Worm (Caenorhabditis elegans) whole organism, L2 larva: Measurements from ENCODE around the gene sul-3.

Source experiments
- C34F6.9 ChIP-seq: fragments of 150-350 bp; optimal IDR thresholded peaks from 2 replicates; lab custom pipeline; 2014; ENCODE audit warnings: missing biosample characterization, missing genetic modification characterization
- F13H6.1 ChIP-seq: sonication (generic microtip); optimal IDR thresholded peaks from 2 replicates; lab custom pipeline; 2016; ENCODE audit warnings: missing genetic modification characterization, missing compliant biosample characterization
- R02D3.7 ChIP-seq: fragments of 150-350 bp; optimal IDR thresholded peaks from 2 replicates; lab custom pipeline; 2014; ENCODE audit warnings: missing biosample characterization, missing genetic modification characterization
- Y55F3AM.14 ChIP-seq: fragments of 200-800 bp; sonication (Bioruptor generic); optimal IDR thresholded peaks from 2 replicates; lab custom pipeline; 2018; ENCODE audit warnings: mild to moderate bottlenecking, missing genetic modification characterization, missing compliant biosample characterization
- ZK546.5 ChIP-seq: sonication (generic microtip); optimal IDR thresholded peaks from 2 replicates; lab custom pipeline; 2017; ENCODE audit warnings: missing biosample characterization, missing genetic modification characterization
- alr-1 ChIP-seq: fragments of 150-350 bp; optimal IDR thresholded peaks from 2 replicates; lab custom pipeline; 2014; ENCODE audit warnings: missing biosample characterization, missing genetic modification characterization
- aly-2 ChIP-seq: fragments of 150-350 bp; optimal IDR thresholded peaks from 2 replicates; lab custom pipeline; 2014; ENCODE audit warnings: missing biosample characterization, missing genetic modification characterization
- ama-1 ChIP-seq: fragments of 150-350 bp; optimal IDR thresholded peaks from 2 replicates; lab custom pipeline; 2018; ENCODE audit warnings: inconsistent platforms
- blmp-1 ChIP-seq: sonication (generic microtip); optimal IDR thresholded peaks from 2 replicates; lab custom pipeline; 2017; ENCODE audit warnings: missing genetic modification characterization, mild to moderate bottlenecking, missing compliant biosample characterization, antibody characterized with exemption, moderate library complexity; ENCODE audit not compliant: insufficient read depth
- ceh-16 ChIP-seq: fragments of 150-350 bp; optimal IDR thresholded peaks from 2 replicates; lab custom pipeline; 2014; ENCODE audit warnings: missing biosample characterization, missing genetic modification characterization
- ceh-82 ChIP-seq: fragments of 150-350 bp; optimal IDR thresholded peaks from 2 replicates; lab custom pipeline; 2014; ENCODE audit warnings: missing biosample characterization, missing genetic modification characterization
- crh-2 ChIP-seq: sonication (generic microtip); optimal IDR thresholded peaks from 2 replicates; lab custom pipeline; 2017; ENCODE audit warnings: missing biosample characterization, missing genetic modification characterization
- dmd-4 ChIP-seq: sonication (generic microtip); optimal IDR thresholded peaks from 2 replicates; lab custom pipeline; 2017; ENCODE audit warnings: missing biosample characterization, missing genetic modification characterization
- egl-27 ChIP-seq: sonication (generic microtip); optimal IDR thresholded peaks from 3 replicates; lab custom pipeline; 2017; ENCODE audit warnings: missing biosample characterization, missing genetic modification reagents, missing genetic modification characterization
- elt-1 ChIP-seq: fragments of 150-350 bp; optimal IDR thresholded peaks from 2 replicates; lab custom pipeline; 2014; ENCODE audit warnings: missing biosample characterization, missing genetic modification characterization
- elt-3 ChIP-seq: sonication (generic microtip); optimal IDR thresholded peaks from 2 replicates; lab custom pipeline; 2017; ENCODE audit warnings: missing biosample characterization, missing genetic modification characterization
- fos-1 ChIP-seq: fragments of 150-350 bp; optimal IDR thresholded peaks from 2 replicates; lab custom pipeline; 2014; ENCODE audit warnings: missing biosample characterization, missing genetic modification characterization
- gmeb-1 ChIP-seq: fragments of 150-350 bp; optimal IDR thresholded peaks from 2 replicates; lab custom pipeline; 2014; ENCODE audit warnings: missing biosample characterization, missing genetic modification characterization
- lin-11 ChIP-seq: fragments of 150-350 bp; sonication (generic microtip); optimal IDR thresholded peaks from 2 replicates; lab custom pipeline; 2014; ENCODE audit warnings: missing biosample characterization, missing genetic modification characterization, inconsistent platforms, mixed read lengths
- lin-13 ChIP-seq: fragments of 150-350 bp; optimal IDR thresholded peaks from 2 replicates; lab custom pipeline; 2014; ENCODE audit warnings: missing biosample characterization, missing genetic modification reagents, missing genetic modification characterization
- lin-39 ChIP-seq: fragments of 150-350 bp; optimal IDR thresholded peaks from 2 replicates; lab custom pipeline; 2014; ENCODE audit warnings: missing biosample characterization, missing genetic modification reagents, missing genetic modification characterization
- lsy-2 ChIP-seq, 2 experiments: fragments of 150-350 bp in 1 of 2; sonication (generic microtip) in 1 of 2; optimal IDR thresholded peaks; 2 replicates each; lab custom pipeline; 2014 to 2017; ENCODE audit warnings: missing biosample characterization in 2 of 2, missing genetic modification characterization in 2 of 2
- mab-5 ChIP-seq: fragments of 150-350 bp; optimal IDR thresholded peaks from 2 replicates; lab custom pipeline; 2014; ENCODE audit warnings: missing biosample characterization, missing genetic modification characterization
- mbf-1 ChIP-seq: sonication (generic microtip); optimal IDR thresholded peaks from 2 replicates; lab custom pipeline; 2017; ENCODE audit warnings: missing biosample characterization, missing genetic modification characterization
- mdl-1 ChIP-seq, 2 experiments: fragments of 150-350 bp in 1 of 2; sonication (generic microtip) in 1 of 2; optimal IDR thresholded peaks; 2 replicates each; lab custom pipeline; 2017; ENCODE audit warnings: missing biosample characterization in 2 of 2, missing genetic modification characterization in 2 of 2
- nhr-10 ChIP-seq: sonication (generic microtip); optimal IDR thresholded peaks from 2 replicates; lab custom pipeline; 2017; ENCODE audit warnings: missing biosample characterization, missing genetic modification characterization
- nhr-11 ChIP-seq: fragments of 150-350 bp; optimal IDR thresholded peaks from 2 replicates; lab custom pipeline; 2014; ENCODE audit warnings: missing biosample characterization, missing genetic modification characterization
- nhr-12 ChIP-seq: fragments of 150-350 bp; optimal IDR thresholded peaks from 2 replicates; lab custom pipeline; 2014; ENCODE audit warnings: missing biosample characterization, missing genetic modification characterization
- nhr-129 ChIP-seq: fragments of 150-350 bp; optimal IDR thresholded peaks from 2 replicates; lab custom pipeline; 2014; ENCODE audit warnings: missing biosample characterization, missing genetic modification characterization
- nhr-21 ChIP-seq: fragments of 150-350 bp; optimal IDR thresholded peaks from 2 replicates; lab custom pipeline; 2014; ENCODE audit warnings: missing biosample characterization, missing genetic modification characterization
- nhr-23 ChIP-seq: fragments of 150-350 bp; optimal IDR thresholded peaks from 2 replicates; lab custom pipeline; 2014; ENCODE audit warnings: missing biosample characterization, missing genetic modification reagents, missing genetic modification characterization
- nhr-237 ChIP-seq: fragments of 150-350 bp; optimal IDR thresholded peaks from 2 replicates; lab custom pipeline; 2014; ENCODE audit warnings: missing biosample characterization, missing genetic modification characterization
- nhr-25 ChIP-seq: fragments of 150-350 bp; sonication (generic microtip); optimal IDR thresholded peaks from 3 replicates; lab custom pipeline; 2014; ENCODE audit warnings: missing biosample characterization, missing genetic modification characterization
- nhr-6 ChIP-seq: fragments of 150-350 bp; optimal IDR thresholded peaks from 2 replicates; lab custom pipeline; 2014; ENCODE audit warnings: missing biosample characterization, missing genetic modification characterization
- nhr-77 ChIP-seq: fragments of 150-350 bp; optimal IDR thresholded peaks from 2 replicates; lab custom pipeline; 2014; ENCODE audit warnings: missing biosample characterization, missing genetic modification characterization
- peb-1 ChIP-seq: fragments of 150-350 bp; optimal IDR thresholded peaks from 2 replicates; lab custom pipeline; 2014; ENCODE audit warnings: missing biosample characterization, missing genetic modification characterization
- sem-4 ChIP-seq: fragments of 150-350 bp; optimal IDR thresholded peaks from 2 replicates; lab custom pipeline; 2014; ENCODE audit warnings: missing biosample characterization, missing genetic modification reagents, missing genetic modification characterization
- skn-1 ChIP-seq: sonication (generic microtip); optimal IDR thresholded peaks from 2 replicates; lab custom pipeline; 2017; ENCODE audit warnings: missing biosample characterization, missing genetic modification characterization
- sma-3 ChIP-seq: sonication (generic microtip); optimal IDR thresholded peaks from 2 replicates; lab custom pipeline; 2016; ENCODE audit warnings: missing genetic modification reagents, missing genetic modification characterization, missing compliant biosample characterization
- sma-9 ChIP-seq, 2 experiments: fragments of 150-350 bp in 1 of 2; sonication (generic microtip) in 1 of 2; optimal IDR thresholded peaks; 2 replicates each; lab custom pipeline; 2014 to 2016; ENCODE audit warnings: missing genetic modification characterization in 2 of 2, mild to moderate bottlenecking in 1 of 2, missing biosample characterization in 1 of 2, missing compliant biosample characterization in 1 of 2, missing genetic modification reagents in 1 of 2, moderate library complexity in 1 of 2
- snpc-4 ChIP-seq: fragments of 150-350 bp; optimal IDR thresholded peaks from 2 replicates; lab custom pipeline; 2014; ENCODE audit warnings: missing biosample characterization, missing genetic modification characterization
- unc-39 ChIP-seq: fragments of 150-350 bp; optimal IDR thresholded peaks from 2 replicates; lab custom pipeline; 2014; ENCODE audit warnings: missing biosample characterization, missing genetic modification characterization
- unc-55 ChIP-seq: fragments of 150-350 bp; sonication (generic microtip); optimal IDR thresholded peaks from 3 replicates; lab custom pipeline; 2014; ENCODE audit warnings: missing biosample characterization, missing genetic modification reagents, missing genetic modification characterization
- unc-62 ChIP-seq: fragments of 150-350 bp; optimal IDR thresholded peaks from 2 replicates; lab custom pipeline; 2014; ENCODE audit warnings: missing biosample characterization, missing genetic modification reagents, missing genetic modification characterization
- zag-1 ChIP-seq: fragments of 150-350 bp; optimal IDR thresholded peaks from 2 replicates; lab custom pipeline; 2014; ENCODE audit warnings: missing biosample characterization, missing genetic modification characterization
- ztf-1 ChIP-seq: fragments of 200-800 bp; sonication (Bioruptor generic); conservative IDR thresholded peaks from 2 replicates; pipeline ENCODE4 v1.3.6; 2022; ENCODE audit warnings: missing genetic modification characterization, missing compliant biosample characterization
- ztf-11 ChIP-seq: sonication (generic microtip); optimal IDR thresholded peaks from 2 replicates; lab custom pipeline; 2017; ENCODE audit warnings: missing biosample characterization, missing genetic modification characterization
- ztf-4 ChIP-seq: fragments of 150-350 bp; optimal IDR thresholded peaks from 2 replicates; lab custom pipeline; 2014; ENCODE audit warnings: missing biosample characterization, missing genetic modification characterization

Gene sul-3

ce11 chrX:7823108-7823704 is 10.8 kb downstream of the sul-3 start, which contains the start of gene eef-1A.2:
Gene eef-1A.2 (plus strand): TSS chrX:7823654.
- peak; percentile 34 for TF ChIP-seq nhr-77 (tag; lab: Kevin White, UChicago)
- no peak for TF ChIP-seq ztf-11 (tag; lab: Kevin White, UChicago)
- TF ChIP-seq nhr-21 (tag; lab: Kevin White, UChicago): peak; percentile 96
- no peak for TF ChIP-seq unc-39 (tag; lab: Kevin White, UChicago)
- no peak for TF ChIP-seq ztf-1 (GFP tag; lab: Robert Waterston, UW)
- TF ChIP-seq nhr-129: peak; percentile 100
- TF ChIP-seq nhr-10 (tag; lab: Kevin White, UChicago): peak; percentile 66
- no peak for TF ChIP-seq nhr-23
- peak; percentile 91 for TF ChIP-seq nhr-25 (tag; lab: Kevin White, UChicago)
- peak; percentile 87 for TF ChIP-seq ztf-4 (tag; lab: Kevin White, UChicago)
- peak; percentile 96 for TF ChIP-seq zag-1 (tag; lab: Kevin White, UChicago)
- TF ChIP-seq elt-1 (tag; lab: Kevin White, UChicago): no peak
- no peak for TF ChIP-seq peb-1 (tag; lab: Kevin White, UChicago)
- TF ChIP-seq sma-3 (GFP tag; lab: Kevin White, UChicago): peak; percentile 96
- no peak for TF ChIP-seq R02D3.7 (tag; lab: Kevin White, UChicago)
- peak; percentile 99 for TF ChIP-seq lin-11 (tag; lab: Kevin White, UChicago)
- TF ChIP-seq unc-62 (GFP tag; lab: Kevin White, UChicago): peak; percentile 23
- TF ChIP-seq blmp-1: peak; percentile 76
- TF ChIP-seq C34F6.9 (tag; lab: Kevin White, UChicago): peak; percentile 100
- TF ChIP-seq crh-2 (tag; lab: Kevin White, UChicago): peak; percentile 97
- peak; percentile 44 for TF ChIP-seq ZK546.5
- TF ChIP-seq fos-1: peak; percentile 81
- no peak for TF ChIP-seq elt-3 (tag; lab: Kevin White, UChicago)
- no peak for TF ChIP-seq skn-1 (tag; lab: Kevin White, UChicago)
- peak; percentile 87 for TF ChIP-seq nhr-6
- peak; percentile 94 for TF ChIP-seq lin-13 (GFP tag; lab: Kevin White, UChicago)
- peak; percentile 85 for TF ChIP-seq ceh-16 (tag; lab: Kevin White, UChicago)
- no peak for TF ChIP-seq nhr-237 (tag; lab: Kevin White, UChicago)
- no peak for TF ChIP-seq aly-2 (tag; lab: Kevin White, UChicago)
- peak; percentile 95 for TF ChIP-seq F13H6.1 (tag; lab: Kevin White, UChicago)
- peak; percentile 90 for TF ChIP-seq sem-4 (tag; lab: Kevin White, UChicago)
- peak; percentile 90 for TF ChIP-seq Y55F3AM.14 (GFP tag; lab: Kevin White, UChicago)
- peak; percentile 93 for TF ChIP-seq unc-55 (GFP tag; lab: Kevin White, UChicago)
- peak; percentile 83 to 92 for TF ChIP-seq lsy-2 (tag; optimal IDR thresholded peaks at IDR 0.05; lab: Kevin White, UChicago)
- TF ChIP-seq sma-9 (GFP tag; optimal IDR thresholded peaks at IDR 0.05; lab: Kevin White, UChicago): peak; percentile 95
- TF ChIP-seq sma-9 (tag; optimal IDR thresholded peaks at IDR 0.05; lab: Kevin White, UChicago): no peak
- peak; percentile 85 for TF ChIP-seq ama-1 (lab: Kevin White, UChicago)
- no peak for TF ChIP-seq nhr-11 (tag; lab: Kevin White, UChicago)
- TF ChIP-seq gmeb-1 (tag; lab: Kevin White, UChicago): peak; percentile 78
- TF ChIP-seq alr-1 (tag; lab: Kevin White, UChicago): peak; percentile 89
- peak; percentile 87 to 98 for TF ChIP-seq mdl-1 (tag; optimal IDR thresholded peaks at IDR 0.05; lab: Kevin White, UChicago)
- TF ChIP-seq nhr-12 (tag; lab: Kevin White, UChicago): no peak
- TF ChIP-seq dmd-4: no peak
- no peak for TF ChIP-seq lin-39 (tag; lab: Kevin White, UChicago)
- TF ChIP-seq mab-5: peak; percentile 60
- peak; percentile 96 for TF ChIP-seq egl-27 (tag; lab: Kevin White, UChicago)
- peak; percentile 67 for TF ChIP-seq snpc-4 (tag; lab: Kevin White, UChicago)
- no peak for TF ChIP-seq mbf-1 (tag; lab: Kevin White, UChicago)
- peak; percentile 88 for TF ChIP-seq ceh-82
